Fruit fly (Drosophila melanogaster) whole organism, embryonic: ENCODE results near the gene CG9029.

ENCODE experiments used
- CG6175 ChIP-seq: fragments of 200-800 bp; sonication (Bioruptor generic); IDR thresholded peaks from 3 replicates; pipeline ENCODE4 v1.3.6; 2022; ENCODE audit warnings: missing biosample characterization, missing genetic modification characterization
- E2f1 ChIP-seq: fragments of 200-800 bp; sonication (Bioruptor generic); IDR thresholded peaks from 2 replicates; pipeline ENCODE4 v1.3.6; 2022; ENCODE audit warnings: missing biosample characterization, missing genetic modification characterization
- Hmx ChIP-seq: fragments of 200-800 bp; sonication (Bioruptor generic); optimal IDR thresholded peaks from 2 replicates; lab custom pipeline; 2016; ENCODE audit warnings: missing biosample characterization, missing genetic modification characterization
- MBD-R2 ChIP-seq: fragments of 200-800 bp; sonication (Bioruptor generic); IDR thresholded peaks from 2 replicates; pipeline ENCODE4 v1.3.6; 2022; ENCODE audit warnings: missing biosample characterization, missing genetic modification characterization
- chn ChIP-seq: fragments of 200-800 bp; sonication (Bioruptor generic); optimal IDR thresholded peaks from 2 replicates; lab custom pipeline; 2016; ENCODE audit warnings: missing biosample characterization, missing genetic modification characterization

dm6 chr2L:5899170-5899708, 13.4 kb downstream of the CG9029 start:
- TF ChIP-seq Hmx (GFP tag; lab: Kevin White, UChicago), result no peak
- no peak for TF ChIP-seq E2f1 (GFP tag; lab: Robert Waterston, UW)
- no peak for TF ChIP-seq MBD-R2 (GFP tag; lab: Robert Waterston, UW)
- no peak for TF ChIP-seq chn (GFP tag; lab: Kevin White, UChicago)
- no peak for TF ChIP-seq CG6175 (GFP tag; lab: Robert Waterston, UW)
